Worm (Caenorhabditis elegans): ENCODE data around the gene bed-2.

- TF ChIP-seq ctbp-1 (GFP tag; IDR thresholded peaks at IDR 0.05) (no peak), nhr-28 (tag; optimal IDR thresholded peaks at IDR 0.05) (no peak)
These were observed 728 bp upstream of the bed-2 start for ce11 chrIII:11471336-11471735.

Data from whole organism, L4 larva.